Fruit fly (Drosophila melanogaster): ENCODE data around the gene tefu.

tefu gene

dm6 chr3R:15250454-15250853, 8.4 kb upstream of the tefu start (continued):
- TF ChIP-seq Ssrp (tag; optimal IDR thresholded peaks at IDR 0.05) (peak; percentile 5), CG15514 (GFP tag; optimal IDR thresholded peaks at IDR 0.05) (peak; percentile 43), CG16815 (GFP tag; optimal IDR thresholded peaks at IDR 0.05) (peak; percentile 28), BtbVII (GFP tag; optimal IDR thresholded peaks at IDR 0.05) (peak; percentile 73), nau (GFP tag; optimal IDR thresholded peaks at IDR 0.05) (no peak), Med (GFP tag) (peak; percentile 77), CG15011 (GFP tag; optimal IDR thresholded peaks at IDR 0.05) (no peak), CG6175 (GFP tag; IDR thresholded peaks at IDR 0.05) (0 out of 3 replicates have a peak, but pooled peaks have one; percentile 57), vfl (GFP tag; optimal IDR thresholded peaks at IDR 0.05) (no peak), Doc2 (GFP tag; IDR thresholded peaks at IDR 0.05) (0 out of 2 replicates have a peak, but pooled peaks have one; percentile 5), Side (GFP tag; optimal IDR thresholded peaks at IDR 0.05) (no peak), CG4424 (GFP tag; optimal IDR thresholded peaks at IDR 0.05) (peak; percentile 24), CG3847 (GFP tag; IDR thresholded peaks at IDR 0.05) (peak; percentile 51), CG13424 (tag; optimal IDR thresholded peaks at IDR 0.05) (peak; percentile 76), Rfx (GFP tag; IDR thresholded peaks at IDR 0.05) (peak; percentile 84), Hmx (GFP tag; optimal IDR thresholded peaks at IDR 0.05) (no peak), CG34376 (GFP tag; optimal IDR thresholded peaks at IDR 0.05) (peak; percentile 41), CG9215 (GFP tag; IDR thresholded peaks at IDR 0.05) (peak; percentile 70), ken (GFP tag; IDR thresholded peaks at IDR 0.05) (peak; percentile 65; the same call in 1 of the 3 replicates), CG8924 (tag; optimal IDR thresholded peaks at IDR 0.05) (peak; percentile 67), Mad (GFP tag; optimal IDR thresholded peaks at IDR 0.05) (peak; percentile 11), zfh2 (GFP tag; optimal IDR thresholded peaks at IDR 0.05) (peak; percentile 32), CG18262 (tag; optimal IDR thresholded peaks at IDR 0.05) (no peak), CG13287 (GFP tag; IDR thresholded peaks at IDR 0.05; ENCODE audit: partially characterized antibody) (no peak), Nf-YB (GFP tag; optimal IDR thresholded peaks at IDR 0.05) (no peak), CG14710 (tag; optimal IDR thresholded peaks at IDR 0.05) (no peak), CG8359 (GFP tag; optimal IDR thresholded peaks at IDR 0.05; ENCODE audit: borderline replicate concordance) (no peak), CG34224 (GFP tag; IDR thresholded peaks at IDR 0.05; ENCODE audit: partially characterized antibody) (no peak), CG12942 (GFP tag; optimal IDR thresholded peaks at IDR 0.05) (peak; percentile 11), CG12659 (GFP tag; optimal IDR thresholded peaks at IDR 0.05) (peak; percentile 66), NfI (GFP tag; optimal IDR thresholded peaks at IDR 0.05) (peak; percentile 74), CG6272 (GFP tag; IDR thresholded peaks at IDR 0.05) (peak; percentile 53), ab (GFP tag; optimal IDR thresholded peaks at IDR 0.05) (no peak), Xrp1 (GFP tag; IDR thresholded peaks at IDR 0.05) (peak; percentile 81), Hand (GFP tag; optimal IDR thresholded peaks at IDR 0.05) (peak; percentile 89), bab2 (GFP tag; optimal IDR thresholded peaks at IDR 0.05) (no peak), chif (GFP tag; optimal IDR thresholded peaks at IDR 0.05) (no peak), CG30431 (GFP tag; optimal IDR thresholded peaks at IDR 0.05) (peak; percentile 18), Sin3A (optimal IDR thresholded peaks at IDR 0.05) (no peak), Usf (GFP tag; optimal IDR thresholded peaks at IDR 0.05) (no peak), CHES-1-like (GFP tag; optimal IDR thresholded peaks at IDR 0.05) (no peak), H15 (GFP tag; IDR thresholded peaks at IDR 0.05) (peak; percentile 73), CG13775 (GFP tag; optimal IDR thresholded peaks at IDR 0.05) (peak; percentile 66), Ptx1 (GFP tag; IDR thresholded peaks at IDR 0.05) (peak; percentile 76), CG3726 (GFP tag; IDR thresholded peaks at IDR 0.05) (no peak), phol (tag; optimal IDR thresholded peaks at IDR 0.05) (peak; percentile 31), CG10462 (GFP tag; optimal IDR thresholded peaks at IDR 0.05) (no peak), chm (GFP tag; IDR thresholded peaks at IDR 0.05) (0 out of 2 replicates have a peak, but pooled peaks have one; percentile 53), vvl (GFP tag; IDR thresholded peaks at IDR 0.05) (peak; percentile 84)

Data from whole organism, embryonic.